Worm (Caenorhabditis elegans) whole organism, L3 larva: Measurements from ENCODE around the gene sfa-1.

ENCODE experiments used
- lin-15B ChIP-seq: fragments of 150-350 bp; optimal IDR thresholded peaks from 2 replicates; lab custom pipeline; 2014; ENCODE audit warnings: missing biosample characterization, missing genetic modification characterization
- nhr-12 ChIP-seq: fragments of 150-350 bp; optimal IDR thresholded peaks from 2 replicates; lab custom pipeline; 2014; ENCODE audit warnings: missing biosample characterization, missing genetic modification characterization

DNA sequence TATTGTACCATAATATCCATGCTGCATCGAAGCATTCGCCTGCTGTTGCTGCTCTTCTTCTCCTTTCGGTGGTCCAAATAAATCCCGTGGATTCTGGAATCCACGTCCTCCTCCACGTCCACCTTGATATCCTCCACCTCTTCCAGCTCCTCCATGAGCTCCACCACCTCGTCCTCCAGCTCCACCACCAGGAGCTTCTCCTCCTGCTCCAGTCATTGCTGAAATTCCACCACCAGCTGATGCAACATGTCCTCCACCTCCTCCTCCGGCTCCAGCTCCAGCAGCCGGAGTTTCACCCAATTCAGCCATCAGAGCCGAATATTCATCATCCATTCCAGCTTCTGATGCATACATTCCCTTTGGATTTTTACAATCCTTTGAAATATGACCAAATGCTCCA is 5.2 kb downstream of the sfa-1 start:
- TF ChIP-seq nhr-12 (tag; lab: Kevin White, UChicago) = no peak
- TF ChIP-seq lin-15B (tag; lab: Kevin White, UChicago) = no peak
